Fruit fly (Drosophila melanogaster) whole organism, embryonic: ENCODE results near the gene Grd.
A peak's percentile ranks its signal among the peaks of the same experiment; 100 is the strongest.

Source experiments
- B-H2 ChIP-seq: fragments of 200-800 bp; sonication (Bioruptor generic); optimal IDR thresholded peaks from 2 replicates; lab custom pipeline; 2018; ENCODE audit warnings: missing biosample characterization, mild to moderate bottlenecking, missing genetic modification characterization
- CG1024 ChIP-seq: fragments of 200-800 bp; sonication (Bioruptor generic); IDR thresholded peaks from 2 replicates; pipeline ENCODE4 v1.3.6; 2022; ENCODE audit warnings: missing biosample characterization, missing genetic modification characterization
- CG10431 ChIP-seq: fragments of 200-800 bp; sonication (Bioruptor generic); optimal IDR thresholded peaks from 3 replicates; lab custom pipeline; 2018; ENCODE audit warnings: missing biosample characterization, mild to moderate bottlenecking, missing genetic modification characterization
- CG10565 ChIP-seq: fragments of 200-800 bp; sonication (Bioruptor generic); optimal IDR thresholded peaks from 3 replicates; lab custom pipeline; 2016; ENCODE audit warnings: missing biosample characterization, mild to moderate bottlenecking, missing genetic modification characterization
- CG10654 ChIP-seq: fragments of 200-800 bp; sonication (Bioruptor generic); optimal IDR thresholded peaks from 2 replicates; lab custom pipeline; 2016; ENCODE audit warnings: missing biosample characterization, missing genetic modification characterization
- CG12071 ChIP-seq: fragments of 200-800 bp; sonication (Bioruptor generic); optimal IDR thresholded peaks from 3 replicates; lab custom pipeline; 2018; ENCODE audit warnings: missing biosample characterization, mild to moderate bottlenecking, missing genetic modification characterization
- CG1233 ChIP-seq: fragments of 200-800 bp; sonication (Bioruptor generic); optimal IDR thresholded peaks from 4 replicates; lab custom pipeline; 2018; ENCODE audit warnings: missing biosample characterization, mild to moderate bottlenecking, missing genetic modification characterization
- CG12942 ChIP-seq: fragments of 200-800 bp; sonication (Bioruptor generic); optimal IDR thresholded peaks from 3 replicates; lab custom pipeline; 2016; ENCODE audit warnings: missing biosample characterization, missing genetic modification characterization
- CG14050 ChIP-seq: fragments of 200-800 bp; sonication (Bioruptor generic); IDR thresholded peaks from 3 replicates; pipeline ENCODE4 v1.3.6; 2022; ENCODE audit warnings: missing biosample characterization, missing genetic modification characterization
- CG14667 ChIP-seq: fragments of 200-800 bp; sonication (Bioruptor generic); IDR thresholded peaks from 2 replicates; pipeline ENCODE4 v1.3.6; 2022; ENCODE audit warnings: missing biosample characterization, missing genetic modification characterization
- CG16863 ChIP-seq: fragments of 200-800 bp; sonication (Bioruptor generic); optimal IDR thresholded peaks from 3 replicates; lab custom pipeline; 2016; ENCODE audit warnings: missing biosample characterization, missing genetic modification characterization
- CG17802 ChIP-seq: fragments of 200-800 bp; sonication (Bioruptor generic); optimal IDR thresholded peaks from 2 replicates; lab custom pipeline; 2018; ENCODE audit warnings: missing biosample characterization, mild to moderate bottlenecking, missing genetic modification characterization, moderate library complexity
- CG17912 ChIP-seq: fragments of 200-800 bp; sonication (Bioruptor generic); optimal IDR thresholded peaks from 2 replicates; lab custom pipeline; 2018; ENCODE audit warnings: missing biosample characterization, mild to moderate bottlenecking, missing genetic modification characterization
- CG30431 ChIP-seq: fragments of 200-800 bp; sonication (Bioruptor generic); optimal IDR thresholded peaks from 2 replicates; lab custom pipeline; 2017; ENCODE audit warnings: missing biosample characterization, missing genetic modification characterization
- CG31388 ChIP-seq: fragments of 200-800 bp; sonication (Bioruptor generic); optimal IDR thresholded peaks from 2 replicates; lab custom pipeline; 2016; ENCODE audit warnings: missing biosample characterization, missing genetic modification characterization
- CG3163 ChIP-seq: fragments of 200-800 bp; sonication (Bioruptor generic); optimal IDR thresholded peaks from 3 replicates; lab custom pipeline; 2016; ENCODE audit warnings: missing biosample characterization, missing genetic modification characterization
- CG42726 ChIP-seq: fragments of 200-800 bp; sonication (Bioruptor generic); IDR thresholded peaks from 2 replicates; pipeline ENCODE4 v1.3.6; 2022; ENCODE audit warnings: missing biosample characterization, missing genetic modification characterization; ENCODE audit not compliant: partially characterized antibody
- CG4707 ChIP-seq: fragments of 200-800 bp; sonication (Bioruptor generic); optimal IDR thresholded peaks from 2 replicates; lab custom pipeline; 2018; ENCODE audit warnings: missing biosample characterization, mild to moderate bottlenecking, missing genetic modification characterization, moderate library complexity
- CG5180 ChIP-seq: fragments of 200-800 bp; sonication (Bioruptor generic); optimal IDR thresholded peaks from 3 replicates; lab custom pipeline; 2017; ENCODE audit warnings: missing biosample characterization, missing genetic modification characterization, mild to moderate bottlenecking, moderate library complexity, missing genetic modification reagents
- CG5245 ChIP-seq: fragments of 200-800 bp; sonication (Bioruptor generic); optimal IDR thresholded peaks from 3 replicates; lab custom pipeline; 2016; ENCODE audit warnings: missing biosample characterization, missing genetic modification characterization
- CG5953 ChIP-seq: fragments of 200-800 bp; sonication (Bioruptor generic); IDR thresholded peaks from 2 replicates; pipeline ENCODE4 v1.3.6; 2022; ENCODE audit warnings: missing biosample characterization, missing genetic modification characterization
- CG7786 ChIP-seq: fragments of 200-800 bp; sonication (Bioruptor generic); optimal IDR thresholded peaks from 2 replicates; lab custom pipeline; 2016; ENCODE audit warnings: missing biosample characterization, missing genetic modification characterization
- Dfd ChIP-seq, 2 experiments: fragments of >200 bp; optimal IDR thresholded peaks; 2 replicates each; lab custom pipeline; 2017; ENCODE audit warnings: missing biosample characterization in 2 of 2, missing genetic modification characterization in 2 of 2
- Fer3 ChIP-seq: fragments of 200-800 bp; sonication (Bioruptor generic); optimal IDR thresholded peaks from 2 replicates; lab custom pipeline; 2018; ENCODE audit warnings: missing biosample characterization, mild to moderate bottlenecking, missing genetic modification characterization, moderate library complexity
- Hsf ChIP-seq: fragments of 200-800 bp; sonication (Bioruptor generic); optimal IDR thresholded peaks from 3 replicates; lab custom pipeline; 2016; ENCODE audit warnings: missing biosample characterization, missing genetic modification characterization
- Lpt ChIP-seq: fragments of >200 bp; optimal IDR thresholded peaks from 2 replicates; lab custom pipeline; 2018; ENCODE audit warnings: missing biosample characterization, missing genetic modification characterization
- MTF-1 ChIP-seq: fragments of 200-800 bp; sonication (Bioruptor generic); optimal IDR thresholded peaks from 2 replicates; lab custom pipeline; 2018; ENCODE audit warnings: missing biosample characterization, mild to moderate bottlenecking, missing genetic modification characterization, borderline replicate concordance
- Max ChIP-seq: fragments of 200-800 bp; sonication (Bioruptor generic); optimal IDR thresholded peaks from 2 replicates; lab custom pipeline; 2016; ENCODE audit warnings: missing biosample characterization, mild to moderate bottlenecking, missing genetic modification characterization
- Nf-YC ChIP-seq: fragments of 200-800 bp; optimal IDR thresholded peaks from 3 replicates; lab custom pipeline; 2019; ENCODE audit warnings: missing biosample characterization, mild to moderate bottlenecking, missing genetic modification characterization, moderate library complexity
- Opbp ChIP-seq: fragments of 200-800 bp; sonication (Bioruptor generic); IDR thresholded peaks from 3 replicates; pipeline ENCODE4 v1.3.6; 2022; ENCODE audit warnings: missing biosample characterization, missing genetic modification characterization; ENCODE audit not compliant: partially characterized antibody
- YL-1 ChIP-seq: fragments of 200-800 bp; sonication (Bioruptor generic); optimal IDR thresholded peaks from 3 replicates; lab custom pipeline; 2017; ENCODE audit warnings: missing biosample characterization, mild to moderate bottlenecking, missing genetic modification characterization
- abd-A ChIP-seq: fragments of 200-800 bp; sonication (Bioruptor generic); optimal IDR thresholded peaks from 3 replicates; lab custom pipeline; 2019; ENCODE audit warnings: missing biosample characterization, mild to moderate bottlenecking, missing genetic modification characterization, moderate library complexity
- ac ChIP-seq: fragments of 200-800 bp; sonication (Bioruptor generic); optimal IDR thresholded peaks from 3 replicates; lab custom pipeline; 2017; ENCODE audit warnings: missing biosample characterization, mild to moderate bottlenecking, missing genetic modification characterization
- bsh ChIP-seq, 2 experiments: fragments of 200-800 bp; sonication (Bioruptor generic); optimal IDR thresholded peaks; 2 replicates each; lab custom pipeline; 2017 to 2018; ENCODE audit warnings: mild to moderate bottlenecking in 2 of 2, missing biosample characterization in 2 of 2, missing genetic modification characterization in 2 of 2, moderate library complexity in 1 of 2
- crc ChIP-seq: fragments of 200-800 bp; sonication (Bioruptor generic); optimal IDR thresholded peaks from 2 replicates; lab custom pipeline; 2016; ENCODE audit warnings: missing biosample characterization, missing genetic modification characterization
- en ChIP-seq: fragments of 200-800 bp; sonication (Bioruptor generic); optimal IDR thresholded peaks from 2 replicates; lab custom pipeline; 2016; ENCODE audit warnings: missing biosample characterization, missing genetic modification characterization
- fd102C ChIP-seq: fragments of 200-800 bp; sonication (Bioruptor generic); optimal IDR thresholded peaks from 2 replicates; lab custom pipeline; 2018; ENCODE audit warnings: missing biosample characterization, mild to moderate bottlenecking, missing genetic modification characterization, moderate library complexity
- fd64A ChIP-seq: fragments of 200-800 bp; sonication (Bioruptor generic); optimal IDR thresholded peaks from 3 replicates; lab custom pipeline; 2018; ENCODE audit warnings: missing biosample characterization, mild to moderate bottlenecking, missing genetic modification characterization
- hth ChIP-seq: fragments of >200 bp; optimal IDR thresholded peaks from 2 replicates; lab custom pipeline; 2017; ENCODE audit warnings: inconsistent platforms
- jing ChIP-seq: fragments of 200-800 bp; sonication (Bioruptor generic); optimal IDR thresholded peaks from 2 replicates; lab custom pipeline; 2018; ENCODE audit warnings: missing biosample characterization, mild to moderate bottlenecking, missing genetic modification characterization
- ken ChIP-seq: fragments of 200-800 bp; sonication (Bioruptor generic); IDR thresholded peaks from 3 replicates; pipeline ENCODE4 v1.3.6; 2022; ENCODE audit warnings: missing biosample characterization, missing genetic modification characterization
- nerfin-1 ChIP-seq: fragments of 200-800 bp; sonication (Bioruptor generic); optimal IDR thresholded peaks from 3 replicates; lab custom pipeline; 2019; ENCODE audit warnings: missing biosample characterization, mild to moderate bottlenecking, missing genetic modification characterization, moderate library complexity
- org-1 ChIP-seq: fragments of 200-800 bp; sonication (Bioruptor generic); optimal IDR thresholded peaks from 2 replicates; lab custom pipeline; 2017; ENCODE audit warnings: missing biosample characterization, missing genetic modification characterization
- pfk ChIP-seq: fragments of 200-800 bp; sonication (Bioruptor generic); optimal IDR thresholded peaks from 2 replicates; lab custom pipeline; 2018; ENCODE audit warnings: missing biosample characterization, mild to moderate bottlenecking, missing genetic modification characterization, moderate library complexity
- pho ChIP-seq: fragments of 200-800 bp; sonication (Bioruptor generic); optimal IDR thresholded peaks from 2 replicates; lab custom pipeline; 2016; ENCODE audit warnings: missing biosample characterization, missing genetic modification characterization
- pita ChIP-seq: fragments of 200-800 bp; sonication (Bioruptor generic); optimal IDR thresholded peaks from 2 replicates; lab custom pipeline; 2017; ENCODE audit warnings: missing biosample characterization, mild to moderate bottlenecking, missing genetic modification characterization
- ranshi ChIP-seq: fragments of 200-800 bp; sonication (Bioruptor generic); IDR thresholded peaks from 2 replicates; pipeline ENCODE4 v1.3.6; 2022; ENCODE audit warnings: missing biosample characterization, missing genetic modification characterization
- shn ChIP-seq: fragments of 200-800 bp; sonication (Bioruptor generic); optimal IDR thresholded peaks from 3 replicates; lab custom pipeline; 2016; ENCODE audit warnings: missing biosample characterization, missing genetic modification characterization
- yki ChIP-seq: fragments of >200 bp; optimal IDR thresholded peaks from 3 replicates; lab custom pipeline; 2018

Gene Grd

dm6 chr3L:17856655-17857479, 33.7 kb downstream of the Grd start, which contains the start of gene CG5535 (continued):
- TF ChIP-seq B-H2 (GFP tag; lab: Kevin White, UChicago) (peak; percentile 0), CG17802 (tag; lab: Kevin White, UChicago) (peak; percentile 8), nerfin-1 (peak; percentile 83), ac (GFP tag; lab: Kevin White, UChicago) (no peak), fd102C (GFP tag; lab: Kevin White, UChicago) (peak; percentile 24), CG5245 (GFP tag; lab: Kevin White, UChicago) (peak; percentile 66), CG30431 (GFP tag; lab: Kevin White, UChicago) (peak; percentile 56), Dfd (GFP tag; optimal IDR thresholded peaks at IDR 0.05; lab: Kevin White, UChicago) (no peak), pho (GFP tag; lab: Kevin White, UChicago) (peak; percentile 7), CG42726 (GFP tag; lab: Robert Waterston, UW) (no peak), YL-1 (GFP tag; lab: Kevin White, UChicago) (peak; percentile 61), Nf-YC (peak; percentile 84), crc (GFP tag; lab: Kevin White, UChicago) (peak; percentile 28), fd64A (GFP tag; lab: Kevin White, UChicago) (no peak), bsh (GFP tag; optimal IDR thresholded peaks at IDR 0.05; lab: Kevin White, UChicago) (peak; percentile 68 to 81), CG16863 (GFP tag; lab: Kevin White, UChicago) (no peak), CG17912 (GFP tag; lab: Kevin White, UChicago) (no peak), CG5953 (peak; percentile 74), org-1 (peak; percentile 82), Opbp (GFP tag; lab: Robert Waterston, UW) (no peak), MTF-1 (GFP tag; lab: Kevin White, UChicago) (peak; percentile 59), CG7786 (GFP tag; lab: Kevin White, UChicago) (peak; percentile 42), Fer3 (peak; percentile 48), ranshi (GFP tag; lab: Robert Waterston, UW) (peak; percentile 48), ken (GFP tag; lab: Robert Waterston, UW) (peak; percentile 87), Max (GFP tag; lab: Kevin White, UChicago) (peak; percentile 48), CG10565 (GFP tag; lab: Kevin White, UChicago) (no peak), CG10431 (GFP tag; lab: Kevin White, UChicago) (peak; percentile 59), shn (peak; percentile 34), CG10654 (GFP tag; lab: Kevin White, UChicago) (peak; percentile 43), CG1233 (peak; percentile 87), Lpt (GFP tag; lab: Kevin White, UChicago) (no peak), CG14050 (GFP tag; lab: Robert Waterston, UW) (peak; percentile 29; the same call in 2 of the 3 replicates), CG4707 (GFP tag; lab: Kevin White, UChicago) (peak; percentile 26), Hsf (GFP tag; lab: Kevin White, UChicago) (peak; percentile 56), pita (no peak), pfk (GFP tag; lab: Kevin White, UChicago) (no peak), CG5180 (peak; percentile 65), yki (lab: Kevin White, UChicago) (no peak), CG12942 (GFP tag; lab: Kevin White, UChicago) (peak; percentile 37), CG14667 (peak; percentile 49), CG31388 (GFP tag; lab: Kevin White, UChicago) (no peak), abd-A (tag; lab: Kevin White, UChicago) (no peak), CG3163 (GFP tag; lab: Kevin White, UChicago) (no peak), hth (lab: Kevin White, UChicago) (no peak), en (GFP tag; lab: Kevin White, UChicago) (peak; percentile 24), CG1024 (GFP tag; lab: Robert Waterston, UW) (peak; percentile 64; the same call in 1 of the 2 replicates), jing (GFP tag; lab: Kevin White, UChicago) (no peak), CG12071 (GFP tag; lab: Kevin White, UChicago) (peak; percentile 63)
